Fruit fly (Drosophila melanogaster): Measurements from ENCODE around the gene hemo.

The hemo gene

DNA sequence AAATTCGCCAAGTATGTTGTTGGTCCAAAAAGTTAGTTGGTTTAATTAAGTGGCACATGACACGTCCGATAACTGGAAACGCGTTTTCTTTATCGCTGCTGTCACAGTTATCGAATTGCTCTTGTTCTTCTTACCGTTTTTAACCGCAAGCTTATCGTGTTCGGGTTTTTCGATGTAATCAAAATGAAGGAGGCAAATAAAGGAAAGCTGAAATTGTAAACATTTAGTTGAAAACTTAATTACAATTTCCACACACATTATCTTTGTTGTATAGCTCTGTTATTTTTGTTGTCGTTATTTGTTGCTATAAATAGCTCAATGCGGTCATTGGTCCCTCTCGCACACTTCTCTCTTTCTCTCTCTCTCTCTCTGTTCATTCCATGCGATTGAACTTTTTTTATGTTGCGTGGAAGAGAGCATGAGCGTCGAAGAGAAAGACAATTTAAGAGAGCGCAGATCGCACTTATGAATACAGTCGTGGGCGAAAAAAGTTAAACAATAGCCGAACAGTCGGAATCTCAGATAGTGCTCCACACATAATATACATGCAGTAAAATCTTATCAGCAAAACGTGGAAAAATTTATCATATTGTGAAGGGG is 20.4 kb upstream of the hemo start (continued):
- 0 out of 3 replicates have a peak, but pooled peaks have one; percentile 34 for TF ChIP-seq vnd (GFP tag; IDR thresholded peaks at IDR 0.05; ENCODE audit: partially characterized antibody)
- TF ChIP-seq Sox102F (GFP tag; optimal IDR thresholded peaks at IDR 0.05) = peak; percentile 24
- no peak for TF ChIP-seq wor (GFP tag; IDR thresholded peaks at IDR 0.05)
- TF ChIP-seq CG12236 (GFP tag; optimal IDR thresholded peaks at IDR 0.05) = no peak
- no peak for TF ChIP-seq CoRest (tag; optimal IDR thresholded peaks at IDR 0.05)
- no peak for TF ChIP-seq Tbp (GFP tag; optimal IDR thresholded peaks at IDR 0.05)
- TF ChIP-seq CG6765 (GFP tag; optimal IDR thresholded peaks at IDR 0.05) = no peak
- peak; percentile 4 for TF ChIP-seq CG3281 (GFP tag; optimal IDR thresholded peaks at IDR 0.05)
- TF ChIP-seq sens (GFP tag) = peak; percentile 77
- peak; percentile 10 for TF ChIP-seq CG1233 (GFP tag; optimal IDR thresholded peaks at IDR 0.05)
- no peak for TF ChIP-seq CG7271 (tag; optimal IDR thresholded peaks at IDR 0.05)
- 0 out of 2 replicates have a peak, but pooled peaks have one; percentile 15 for TF ChIP-seq NFAT (GFP tag; IDR thresholded peaks at IDR 0.05)
- TF ChIP-seq lilli (GFP tag; optimal IDR thresholded peaks at IDR 0.05) = peak; percentile 37
- TF ChIP-seq nerfin-2 (GFP tag; IDR thresholded peaks at IDR 0.05; ENCODE audit: partially characterized antibody) = peak; percentile 52; the same call in 1 of the 2 replicates
- no peak for TF ChIP-seq CG9932 (GFP tag; IDR thresholded peaks at IDR 0.05)
- peak; percentile 38 for TF ChIP-seq CG10431 (GFP tag; optimal IDR thresholded peaks at IDR 0.05)
- TF ChIP-seq Ssrp (tag; optimal IDR thresholded peaks at IDR 0.05) = no peak
- no peak for TF ChIP-seq CG8359 (GFP tag; optimal IDR thresholded peaks at IDR 0.05; ENCODE audit: borderline replicate concordance)
- peak; percentile 43 for TF ChIP-seq CG34376 (GFP tag; optimal IDR thresholded peaks at IDR 0.05)
- peak; percentile 20 for TF ChIP-seq cg (GFP tag; optimal IDR thresholded peaks at IDR 0.05)
- no peak for TF ChIP-seq CG15011 (GFP tag; optimal IDR thresholded peaks at IDR 0.05)
- TF ChIP-seq CG34224 (GFP tag; IDR thresholded peaks at IDR 0.05; ENCODE audit: partially characterized antibody) = peak; percentile 64
- TF ChIP-seq CG4707 (GFP tag; optimal IDR thresholded peaks at IDR 0.05) = peak; percentile 32
- TF ChIP-seq gce (GFP tag; IDR thresholded peaks at IDR 0.05) = 0 out of 3 replicates have a peak, but pooled peaks have one; percentile 41
- peak; percentile 19 for TF ChIP-seq hkb (optimal IDR thresholded peaks at IDR 0.05)
- no peak for TF ChIP-seq hkb (GFP tag; IDR thresholded peaks at IDR 0.05)
- no peak for TF ChIP-seq CG9215 (GFP tag; IDR thresholded peaks at IDR 0.05)
- no peak for TF ChIP-seq shn (GFP tag; optimal IDR thresholded peaks at IDR 0.05)
- TF ChIP-seq CG42726 (GFP tag; IDR thresholded peaks at IDR 0.05; ENCODE audit: partially characterized antibody) = no peak
- TF ChIP-seq CG14014 (GFP tag; IDR thresholded peaks at IDR 0.05) = peak; percentile 21; the same call in 1 of the 2 replicates
- TF ChIP-seq her (GFP tag; optimal IDR thresholded peaks at IDR 0.05) = no peak
- peak; percentile 83 for TF ChIP-seq yki (optimal IDR thresholded peaks at IDR 0.05)
- TF ChIP-seq tin (GFP tag; optimal IDR thresholded peaks at IDR 0.05) = peak; percentile 30
- 0 out of 3 replicates have a peak, but pooled peaks have one; percentile 24 for TF ChIP-seq ken (GFP tag; IDR thresholded peaks at IDR 0.05)
- no peak for TF ChIP-seq Antp (GFP tag; optimal IDR thresholded peaks at IDR 0.05)
- TF ChIP-seq vfl (GFP tag; optimal IDR thresholded peaks at IDR 0.05) = no peak
- TF ChIP-seq BtbVII (GFP tag; optimal IDR thresholded peaks at IDR 0.05) = no peak
- TF ChIP-seq Hr39 (optimal IDR thresholded peaks at IDR 0.05) = no peak
- TF ChIP-seq CG15073 (GFP tag; optimal IDR thresholded peaks at IDR 0.05) = peak; percentile 98
- TF ChIP-seq aop (GFP tag; IDR thresholded peaks at IDR 0.05) = no peak
- peak; percentile 12 for TF ChIP-seq Xbp1 (GFP tag; optimal IDR thresholded peaks at IDR 0.05)
- TF ChIP-seq CG3407 (GFP tag; optimal IDR thresholded peaks at IDR 0.05) = no peak
- TF ChIP-seq CG11504 (tag; optimal IDR thresholded peaks at IDR 0.05) = peak; percentile 2
- no peak for TF ChIP-seq Sry-δ (GFP tag; optimal IDR thresholded peaks at IDR 0.05)
- no peak for TF ChIP-seq Myb (GFP tag; optimal IDR thresholded peaks at IDR 0.05)
- peak; percentile 66; the same call in 1 of the 3 replicates for TF ChIP-seq CG2199 (GFP tag; IDR thresholded peaks at IDR 0.05)
- no peak for TF ChIP-seq Gsc (GFP tag; IDR thresholded peaks at IDR 0.05)
- no peak for TF ChIP-seq CG9876 (GFP tag; optimal IDR thresholded peaks at IDR 0.05)
- no peak for TF ChIP-seq CG8281 (tag; optimal IDR thresholded peaks at IDR 0.05)
- 0 out of 3 replicates have a peak, but pooled peaks have one; percentile 51 for TF ChIP-seq CG11456 (GFP tag; IDR thresholded peaks at IDR 0.05)
- peak; percentile 72 for TF ChIP-seq tna (GFP tag; IDR thresholded peaks at IDR 0.05; ENCODE audit: partially characterized antibody)
